Worm (Caenorhabditis elegans) whole organism, young adult: Measurements from ENCODE around the gene R155.5.

ENCODE experiments used
- B0035.1 ChIP-seq: sonication (generic microtip); optimal IDR thresholded peaks from 2 replicates; lab custom pipeline; 2016; ENCODE audit warnings: missing genetic modification characterization, mild to moderate bottlenecking, missing compliant biosample characterization, missing genotype, missing genetic modification reagents
- B0261.1 ChIP-seq: sonication (generic microtip); optimal IDR thresholded peaks from 2 replicates; lab custom pipeline; 2016; ENCODE audit warnings: mild to moderate bottlenecking, missing genetic modification characterization, moderate library complexity, missing compliant biosample characterization
- C06A6.2 ChIP-seq: fragments of 200-800 bp; sonication (Bioruptor generic); conservative IDR thresholded peaks from 2 replicates; pipeline ENCODE4 v1.3.6; 2022; ENCODE audit warnings: missing genetic modification characterization, missing compliant biosample characterization
- D2030.7 ChIP-seq: fragments of 200-800 bp; sonication (Bioruptor generic); IDR thresholded peaks from 2 replicates; pipeline ENCODE4 v1.3.6; 2022; ENCODE audit warnings: missing genetic modification reagents, missing genetic modification characterization, missing compliant biosample characterization
- F22D6.2 ChIP-seq: sonication (generic microtip); optimal IDR thresholded peaks from 2 replicates; lab custom pipeline; 2016; ENCODE audit warnings: mild to moderate bottlenecking, missing genetic modification characterization, missing compliant biosample characterization
- F39B2.1 ChIP-seq: fragments of 200-800 bp; sonication (Bioruptor generic); IDR thresholded peaks from 2 replicates; pipeline ENCODE4 v1.3.6; 2022; ENCODE audit warnings: missing genetic modification reagents, missing genetic modification characterization, missing compliant biosample characterization
- F49E8.2 ChIP-seq: sonication (generic microtip); optimal IDR thresholded peaks from 3 replicates; lab custom pipeline; 2017; ENCODE audit warnings: missing genetic modification characterization, mild to moderate bottlenecking, missing compliant biosample characterization, antibody characterized with exemption, moderate library complexity; ENCODE audit not compliant: insufficient read depth
- F57A8.1 ChIP-seq: fragments of 200-800 bp; sonication (Bioruptor generic); optimal IDR thresholded peaks from 2 replicates; lab custom pipeline; 2018; ENCODE audit warnings: mild to moderate bottlenecking, missing genetic modification characterization, moderate library complexity, missing compliant biosample characterization
- Y53F4B.3 ChIP-seq: fragments of 200-800 bp; sonication (Bioruptor generic); IDR thresholded peaks from 2 replicates; pipeline ENCODE4 v1.3.6; 2022; ENCODE audit warnings: missing genetic modification reagents, missing genetic modification characterization, missing compliant biosample characterization
- Y53G8AR.9 ChIP-seq: fragments of 200-800 bp; sonication (Bioruptor generic); conservative IDR thresholded peaks from 2 replicates; pipeline ENCODE4 v1.3.6; 2022; ENCODE audit warnings: missing genetic modification reagents, missing genetic modification characterization, missing compliant biosample characterization
- Y79H2A.3 ChIP-seq: fragments of 200-800 bp; sonication (Bioruptor generic); conservative IDR thresholded peaks from 2 replicates; pipeline ENCODE4 v1.3.6; 2022; ENCODE audit warnings: missing genetic modification reagents, missing genetic modification characterization, missing compliant biosample characterization
- ama-1 ChIP-seq, 3 experiments: fragments of 150-350 bp in 1 of 3; sonication (generic microtip) in 2 of 3; optimal IDR thresholded peaks; 2 replicates each; lab custom pipeline; 2014 to 2018; ENCODE audit warnings: missing biosample characterization in 2 of 3, missing genetic modification characterization in 2 of 3, missing genetic modification reagents in 2 of 3
- aptf-2 ChIP-seq: fragments of 200-800 bp; sonication (Bioruptor generic); conservative IDR thresholded peaks from 2 replicates; pipeline ENCODE4 v1.3.6; 2022; ENCODE audit warnings: missing genetic modification reagents, missing genetic modification characterization, missing compliant biosample characterization
- aptf-3 ChIP-seq: fragments of 200-800 bp; sonication (Bioruptor generic); IDR thresholded peaks from 2 replicates; pipeline ENCODE4 v1.3.6; 2022; ENCODE audit warnings: missing genetic modification characterization, missing compliant biosample characterization
- atf-7 ChIP-seq: sonication (generic microtip); optimal IDR thresholded peaks from 2 replicates; lab custom pipeline; 2017; ENCODE audit warnings: mild to moderate bottlenecking, missing genetic modification characterization, missing compliant biosample characterization
- bed-2 ChIP-seq: fragments of 200-800 bp; sonication (Bioruptor generic); IDR thresholded peaks from 2 replicates; pipeline ENCODE4 v1.3.6; 2022; ENCODE audit warnings: missing genetic modification reagents, missing genetic modification characterization, missing compliant biosample characterization
- ccch-3 ChIP-seq: fragments of 200-800 bp; sonication (Bioruptor generic); optimal IDR thresholded peaks from 2 replicates; lab custom pipeline; 2018; ENCODE audit warnings: mild to moderate bottlenecking, missing genetic modification characterization, missing compliant biosample characterization
- cebp-2 ChIP-seq: fragments of 200-800 bp; sonication (Bioruptor generic); IDR thresholded peaks from 2 replicates; pipeline ENCODE4 v1.3.6; 2022; ENCODE audit warnings: missing genetic modification characterization, missing compliant biosample characterization
- ceh-27 ChIP-seq: fragments of 200-800 bp; sonication (Bioruptor generic); optimal IDR thresholded peaks from 2 replicates; lab custom pipeline; 2018; ENCODE audit warnings: mild to moderate bottlenecking, missing genetic modification characterization, moderate library complexity, missing compliant biosample characterization
- ceh-91 ChIP-seq: fragments of 200-800 bp; sonication (Bioruptor generic); IDR thresholded peaks from 2 replicates; pipeline ENCODE4 v1.3.6; 2022; ENCODE audit warnings: missing genetic modification reagents, missing genetic modification characterization, missing compliant biosample characterization
- egl-18 ChIP-seq: fragments of 200-800 bp; sonication (Bioruptor generic); IDR thresholded peaks from 2 replicates; pipeline ENCODE4 v1.3.6; 2022; ENCODE audit warnings: missing genetic modification reagents, missing genetic modification characterization, missing compliant biosample characterization
- egrh-3 ChIP-seq: fragments of 200-800 bp; sonication (Bioruptor generic); IDR thresholded peaks from 2 replicates; pipeline ENCODE4 v1.3.6; 2022; ENCODE audit warnings: missing genetic modification reagents, missing genetic modification characterization, missing compliant biosample characterization
- ets-4 ChIP-seq: fragments of 200-800 bp; sonication (Bioruptor generic); optimal IDR thresholded peaks from 2 replicates; lab custom pipeline; 2018; ENCODE audit warnings: mild to moderate bottlenecking, missing genetic modification characterization, missing compliant biosample characterization
- fkh-3 ChIP-seq: sonication (generic microtip); optimal IDR thresholded peaks from 2 replicates; lab custom pipeline; 2016; ENCODE audit warnings: mild to moderate bottlenecking, missing genetic modification characterization, missing compliant biosample characterization
- hlh-26 ChIP-seq: fragments of 200-800 bp; sonication (Bioruptor generic); conservative IDR thresholded peaks from 2 replicates; pipeline ENCODE4 v1.3.6; 2022; ENCODE audit warnings: missing genetic modification reagents, missing genetic modification characterization, missing compliant biosample characterization
- hmg-20 ChIP-seq: fragments of 200-800 bp; sonication (Bioruptor generic); IDR thresholded peaks from 2 replicates; pipeline ENCODE4 v1.3.6; 2022; ENCODE audit warnings: missing genetic modification reagents, missing genetic modification characterization, missing compliant biosample characterization
- hrde-1 ChIP-seq: sonication (generic microtip); optimal IDR thresholded peaks from 2 replicates; lab custom pipeline; 2016; ENCODE audit warnings: missing genetic modification characterization, mild to moderate bottlenecking, missing compliant biosample characterization, moderate library complexity, missing genotype, missing genetic modification reagents, borderline replicate concordance
- lag-1 ChIP-seq: fragments of 200-800 bp; sonication (Bioruptor generic); IDR thresholded peaks from 2 replicates; pipeline ENCODE4 v1.3.6; 2022; ENCODE audit warnings: missing genetic modification reagents, missing genetic modification characterization, missing compliant biosample characterization
- let-526 ChIP-seq: fragments of 200-800 bp; sonication (Bioruptor generic); IDR thresholded peaks from 2 replicates; pipeline ENCODE4 v1.3.6; 2022; ENCODE audit warnings: missing genetic modification reagents, missing genetic modification characterization, missing compliant biosample characterization
- let-607 ChIP-seq, 2 experiments: fragments of 200-800 bp in 1 of 2; sonication (Bioruptor generic) in 1 of 2; sonication (generic microtip) in 1 of 2; optimal IDR thresholded peaks; 2 replicates each; lab custom pipeline; 2016 to 2018; ENCODE audit warnings: mild to moderate bottlenecking in 2 of 2, missing compliant biosample characterization in 2 of 2, missing genetic modification characterization in 2 of 2, moderate library complexity in 2 of 2, missing genotype in 1 of 2
- lin-26 ChIP-seq: fragments of 200-800 bp; sonication (Bioruptor generic); IDR thresholded peaks from 2 replicates; pipeline ENCODE4 v1.3.6; 2022; ENCODE audit warnings: missing genetic modification reagents, missing genetic modification characterization, missing compliant biosample characterization
- lin-35 ChIP-seq, 3 experiments: fragments of 150-350 bp in 2 of 3; sonication (generic microtip) in 1 of 3; optimal IDR thresholded peaks; 2 replicates each; lab custom pipeline; 2014 to 2018; ENCODE audit warnings: missing biosample characterization in 3 of 3, missing genetic modification characterization in 3 of 3, missing genetic modification reagents in 3 of 3
- mcd-1 ChIP-seq: fragments of 200-800 bp; sonication (Bioruptor generic); IDR thresholded peaks from 2 replicates; pipeline ENCODE4 v1.3.6; 2022; ENCODE audit warnings: missing genetic modification reagents, missing genetic modification characterization, missing compliant biosample characterization
- mel-28 ChIP-seq: sonication (generic microtip); optimal IDR thresholded peaks from 2 replicates; lab custom pipeline; 2016; ENCODE audit warnings: borderline replicate concordance, mild to moderate bottlenecking, missing genetic modification characterization, missing compliant biosample characterization
- mxl-1 ChIP-seq: sonication (generic microtip); optimal IDR thresholded peaks from 2 replicates; lab custom pipeline; 2016; ENCODE audit warnings: missing genetic modification characterization, missing compliant biosample characterization
- nfya-1 ChIP-seq: sonication (generic microtip); optimal IDR thresholded peaks from 2 replicates; lab custom pipeline; 2017; ENCODE audit warnings: antibody characterized with exemption, missing compliant biosample characterization, missing genetic modification characterization, borderline replicate concordance; ENCODE audit not compliant: insufficient read depth
- nfyb-1 ChIP-seq: fragments of 200-800 bp; sonication (Bioruptor generic); IDR thresholded peaks from 2 replicates; pipeline ENCODE4 v1.3.6; 2022; ENCODE audit warnings: missing genetic modification reagents, missing genetic modification characterization, missing compliant biosample characterization
- nhr-179 ChIP-seq: sonication (generic microtip); optimal IDR thresholded peaks from 2 replicates; lab custom pipeline; 2016; ENCODE audit warnings: mild to moderate bottlenecking, missing genetic modification characterization, missing compliant biosample characterization
- nhr-27 ChIP-seq: fragments of 200-800 bp; sonication (Bioruptor generic); optimal IDR thresholded peaks from 2 replicates; lab custom pipeline; 2018; ENCODE audit warnings: mild to moderate bottlenecking, missing genetic modification characterization, moderate library complexity, missing compliant biosample characterization
- nhr-90 ChIP-seq: sonication (generic microtip); optimal IDR thresholded peaks from 2 replicates; lab custom pipeline; 2016; ENCODE audit warnings: missing genotype, mild to moderate bottlenecking, missing genetic modification characterization, missing compliant biosample characterization
- pha-4 ChIP-seq: fragments of 150-350 bp; sonication (generic microtip); optimal IDR thresholded peaks from 2 replicates; lab custom pipeline; 2014; ENCODE audit warnings: missing biosample characterization, missing genetic modification reagents, missing genetic modification characterization
- repo-1 ChIP-seq: sonication (generic microtip); optimal IDR thresholded peaks from 2 replicates; lab custom pipeline; 2017; ENCODE audit warnings: mild to moderate bottlenecking, missing genetic modification characterization, missing compliant biosample characterization
- snpc-1.1 ChIP-seq: sonication (generic microtip); optimal IDR thresholded peaks from 2 replicates; lab custom pipeline; 2017; ENCODE audit warnings: missing genetic modification characterization, mild to moderate bottlenecking, missing compliant biosample characterization, antibody characterized with exemption, moderate library complexity, missing genotype, missing genetic modification reagents; ENCODE audit not compliant: insufficient read depth
- snpc-4 ChIP-seq, 5 experiments: fragments of 150-350 bp in 1 of 5; sonication (generic microtip) in 4 of 5; optimal IDR thresholded peaks; 2 replicates each; lab custom pipeline; 2014 to 2018; ENCODE audit warnings: missing genetic modification characterization in 5 of 5, missing biosample characterization in 3 of 5, antibody characterized with exemption in 2 of 5, mild to moderate bottlenecking in 2 of 5, missing compliant biosample characterization in 2 of 5, missing genotype in 2 of 5, moderate library complexity in 2 of 5, missing genetic modification reagents in 1 of 5
- ztf-25 ChIP-seq: fragments of 200-800 bp; sonication (Bioruptor generic); IDR thresholded peaks from 2 replicates; pipeline ENCODE4 v1.3.6; 2022; ENCODE audit warnings: missing genetic modification reagents, missing genetic modification characterization, missing compliant biosample characterization
- ztf-26 ChIP-seq: sonication (generic microtip); optimal IDR thresholded peaks from 2 replicates; lab custom pipeline; 2017; ENCODE audit warnings: missing genetic modification characterization, missing compliant biosample characterization
- ztf-28 ChIP-seq: fragments of 200-800 bp; sonication (Bioruptor generic); IDR thresholded peaks from 2 replicates; pipeline ENCODE4 v1.3.6; 2022; ENCODE audit warnings: missing genetic modification reagents, missing genetic modification characterization, missing compliant biosample characterization

Gene R155.5

ce11 chrIII:1925048-1925537, 45.2 kb downstream of the R155.5 start (continued):
- TF ChIP-seq bed-2 (GFP tag; lab: Robert Waterston, UW) (no peak), ceh-27 (GFP tag; lab: Kevin White, UChicago) (peak; percentile 86), pha-4 (tag; lab: Kevin White, UChicago) (peak; percentile 88), F22D6.2 (tag; lab: Kevin White, UChicago) (peak; percentile 97), snpc-1.1 (tag; lab: Kevin White, UChicago) (no peak), F39B2.1 (no peak), mel-28 (tag; lab: Kevin White, UChicago) (no peak), ets-4 (GFP tag; lab: Kevin White, UChicago) (peak; percentile 87), Y53F4B.3 (GFP tag; lab: Robert Waterston, UW) (no peak), fkh-3 (tag; lab: Kevin White, UChicago) (no peak), Y79H2A.3 (GFP tag; lab: Robert Waterston, UW) (no peak), D2030.7 (no peak), hlh-26 (no peak), B0035.1 (peak; percentile 84), ccch-3 (GFP tag; lab: Kevin White, UChicago) (no peak), cebp-2 (GFP tag; lab: Robert Waterston, UW) (no peak), aptf-2 (GFP tag; lab: Robert Waterston, UW) (no peak), nhr-27 (tag; lab: Kevin White, UChicago) (peak; percentile 24), hrde-1 (tag; lab: Kevin White, UChicago) (no peak), ama-1 (optimal IDR thresholded peaks at IDR 0.05; lab: Kevin White, UChicago) (no peak), ama-1 (GFP tag; optimal IDR thresholded peaks at IDR 0.05; lab: Kevin White, UChicago) (no peak), hmg-20 (no peak), F49E8.2 (tag; lab: Kevin White, UChicago) (no peak), atf-7 (peak; percentile 97), let-526 (GFP tag; lab: Robert Waterston, UW) (no peak), snpc-4 (GFP tag; optimal IDR thresholded peaks at IDR 0.05; lab: Kevin White, UChicago) (peak; percentile 62), snpc-4 (tag; optimal IDR thresholded peaks at IDR 0.05; lab: Kevin White, UChicago) (peak; percentile 13 to 77 (median 69)), ztf-28 (no peak), C06A6.2 (peak; percentile 93), egl-18 (no peak), ceh-91 (GFP tag; lab: Robert Waterston, UW) (no peak), Y53G8AR.9 (no peak), F57A8.1 (GFP tag; lab: Kevin White, UChicago) (no peak), ztf-26 (tag; lab: Kevin White, UChicago) (peak; percentile 97), lin-35 (GFP tag; optimal IDR thresholded peaks at IDR 0.05; lab: Kevin White, UChicago) (peak in 1 of 3 experiments; percentile 86), repo-1 (tag; lab: Kevin White, UChicago) (peak; percentile 71), nhr-90 (tag; lab: Kevin White, UChicago) (peak; percentile 89), lag-1 (peak; percentile 80; the same call in 1 of the 2 replicates), mxl-1 (tag; lab: Kevin White, UChicago) (no peak), mcd-1 (GFP tag; lab: Robert Waterston, UW) (peak; percentile 82), nhr-179 (tag; lab: Kevin White, UChicago) (no peak), ztf-25 (GFP tag; lab: Robert Waterston, UW) (no peak), egrh-3 (GFP tag; lab: Robert Waterston, UW) (peak; percentile 61), aptf-3 (no peak), lin-26 (0 out of 2 replicates have a peak, but pooled peaks have one; percentile 77), nfyb-1 (GFP tag; lab: Robert Waterston, UW) (peak; percentile 94), B0261.1 (tag; lab: Kevin White, UChicago) (no peak), nfya-1 (tag; lab: Kevin White, UChicago) (no peak), let-607 (tag; optimal IDR thresholded peaks at IDR 0.05; lab: Kevin White, UChicago) (peak; percentile 69 to 89)
